Worm (Caenorhabditis elegans): ENCODE data around the gene F54C9.9.

The F54C9.9 gene

ce11 chrII:8540412-8540811 lies 37.4 kb upstream of the F54C9.9 start, which contains the start of gene pqn-73:
Gene pqn-73, plus strand, starts transcription at chrII:8540712.
- TF ChIP-seq ceh-48 (tag; optimal IDR thresholded peaks at IDR 0.05) (no peak), ama-1 (optimal IDR thresholded peaks at IDR 0.05) (no peak), tbx-7 (tag; optimal IDR thresholded peaks at IDR 0.05) (no peak), pax-1 (tag; optimal IDR thresholded peaks at IDR 0.05) (no peak), nhr-232 (tag; optimal IDR thresholded peaks at IDR 0.05) (no peak), che-1 (tag; optimal IDR thresholded peaks at IDR 0.05) (no peak), ttx-3 (tag; optimal IDR thresholded peaks at IDR 0.05) (no peak), ceh-6 (GFP tag; optimal IDR thresholded peaks at IDR 0.05) (no peak), ceh-34 (tag; optimal IDR thresholded peaks at IDR 0.05) (no peak), eyg-1 (tag; optimal IDR thresholded peaks at IDR 0.05) (no peak), ceh-30 (tag; optimal IDR thresholded peaks at IDR 0.05) (no peak), ceh-45 (GFP tag; IDR thresholded peaks at IDR 0.05) (no peak), dmd-4 (tag; optimal IDR thresholded peaks at IDR 0.05; ENCODE audit: borderline replicate concordance) (no peak), ref-2 (tag; optimal IDR thresholded peaks at IDR 0.05) (no peak), nhr-11 (tag; optimal IDR thresholded peaks at IDR 0.05) (no peak)

- TF ChIP-seq C38D4.7 (GFP tag; optimal IDR thresholded peaks at IDR 0.05) (no peak), fkh-10 (GFP tag; optimal IDR thresholded peaks at IDR 0.05) (no peak), ref-2 (tag; optimal IDR thresholded peaks at IDR 0.05) (no peak), dve-1 (tag; optimal IDR thresholded peaks at IDR 0.05) (no peak), hlh-13 (GFP tag; optimal IDR thresholded peaks at IDR 0.05) (no peak), hlh-15 (tag; optimal IDR thresholded peaks at IDR 0.05) (no peak), hlh-6 (tag; optimal IDR thresholded peaks at IDR 0.05) (no peak), Y22D7AL.16 (tag; optimal IDR thresholded peaks at IDR 0.05) (no peak)
These were observed 32.5 kb upstream of the F54C9.9 start, which contains the start of gene decr-1.2 for ce11 chrII:8545315-8545714. Gene decr-1.2, plus strand, starts transcription at chrII:8545615.

ce11 chrII:8546975-8547374 lies 30.9 kb upstream of the F54C9.9 start:
- TF ChIP-seq sdc-2 (tag; optimal IDR thresholded peaks at IDR 0.05) (peak; percentile 63), fkh-10 (GFP tag; optimal IDR thresholded peaks at IDR 0.05) (no peak), lin-11 (tag; optimal IDR thresholded peaks at IDR 0.05) (peak; percentile 83), ceh-19 (GFP tag; optimal IDR thresholded peaks at IDR 0.05) (peak; percentile 81), ceh-22 (tag; optimal IDR thresholded peaks at IDR 0.05) (no peak), zip-5 (tag; optimal IDR thresholded peaks at IDR 0.05) (peak; percentile 33), hlh-8 (tag; optimal IDR thresholded peaks at IDR 0.05) (peak; percentile 91), ceh-24 (tag; optimal IDR thresholded peaks at IDR 0.05) (peak; percentile 65), ref-2 (tag; optimal IDR thresholded peaks at IDR 0.05) (no peak), nhr-11 (tag; optimal IDR thresholded peaks at IDR 0.05) (no peak), sox-2 (GFP tag; IDR thresholded peaks at IDR 0.05) (peak; percentile 74), F13H6.1 (tag; optimal IDR thresholded peaks at IDR 0.05) (peak; percentile 46), ceh-31 (tag; optimal IDR thresholded peaks at IDR 0.05) (peak; percentile 66), T23F11.4 (GFP tag; optimal IDR thresholded peaks at IDR 0.05) (peak; percentile 61), Y22D7AL.16 (tag; optimal IDR thresholded peaks at IDR 0.05) (peak; percentile 59), C08G9.2 (tag; optimal IDR thresholded peaks at IDR 0.05) (peak; percentile 63), ceh-9 (tag; optimal IDR thresholded peaks at IDR 0.05) (peak; percentile 33), syd-9 (tag; optimal IDR thresholded peaks at IDR 0.05) (peak; percentile 78), ceh-6 (GFP tag; optimal IDR thresholded peaks at IDR 0.05) (peak; percentile 87), ceh-34 (tag; optimal IDR thresholded peaks at IDR 0.05) (peak; percentile 90), pat-9 (tag; optimal IDR thresholded peaks at IDR 0.05) (peak; percentile 83), hlh-15 (tag; optimal IDR thresholded peaks at IDR 0.05) (peak; percentile 61), lim-6 (tag; optimal IDR thresholded peaks at IDR 0.05) (no peak), ceh-48 (tag; optimal IDR thresholded peaks at IDR 0.05) (peak; percentile 82), unc-3 (GFP tag; conservative IDR thresholded peaks at IDR 0.05) (peak; percentile 71; the same call in 1 of the 2 replicates), unc-3 (tag; optimal IDR thresholded peaks at IDR 0.05) (peak; percentile 75), nhr-232 (tag; optimal IDR thresholded peaks at IDR 0.05) (peak; percentile 65), K09A11.1 (tag; optimal IDR thresholded peaks at IDR 0.05; ENCODE audit: insufficient read depth) (peak; percentile 54), pha-2 (tag; optimal IDR thresholded peaks at IDR 0.05) (peak; percentile 89), che-1 (tag; optimal IDR thresholded peaks at IDR 0.05) (peak; percentile 88), gmeb-2 (tag; optimal IDR thresholded peaks at IDR 0.05) (peak; percentile 86), madf-2 (tag; optimal IDR thresholded peaks at IDR 0.05) (peak; percentile 67), pros-1 (tag; optimal IDR thresholded peaks at IDR 0.05) (no peak), nfya-1 (tag; optimal IDR thresholded peaks at IDR 0.05) (peak; percentile 51), rnt-1 (tag; optimal IDR thresholded peaks at IDR 0.05) (peak; percentile 79), ceh-30 (tag; optimal IDR thresholded peaks at IDR 0.05) (peak; percentile 28), tbx-2 (tag; optimal IDR thresholded peaks at IDR 0.05) (peak; percentile 88)

Data from whole organism, late embryonic.